Worm (Caenorhabditis elegans) whole organism, early embryonic: ENCODE measurements around the gene mes-4.
"Not testable (repeated sequence)": the region's sequence is repeated elsewhere in the genome, so short reads cannot be mapped to it uniquely, and the experiment has no call there.

Source experiments
- B0310.2 ChIP-seq: sonication (generic microtip); optimal IDR thresholded peaks from 2 replicates; lab custom pipeline; 2016; ENCODE audit warnings: mild to moderate bottlenecking, missing genetic modification characterization, missing compliant biosample characterization
- F13C5.2 ChIP-seq: sonication (generic microtip); optimal IDR thresholded peaks from 2 replicates; lab custom pipeline; 2017; ENCODE audit warnings: mild to moderate bottlenecking, missing genetic modification characterization, inconsistent platforms, missing compliant biosample characterization
- aly-1 ChIP-seq: sonication (generic microtip); optimal IDR thresholded peaks from 2 replicates; lab custom pipeline; 2016; ENCODE audit warnings: missing genetic modification characterization, missing compliant biosample characterization
- ama-1 ChIP-seq: fragments of 150-350 bp; optimal IDR thresholded peaks from 2 replicates; lab custom pipeline; 2014
- ceh-13 ChIP-seq: fragments of 200-800 bp; sonication (Bioruptor generic); optimal IDR thresholded peaks from 2 replicates; lab custom pipeline; 2018; ENCODE audit warnings: mild to moderate bottlenecking, missing genetic modification characterization, missing compliant biosample characterization
- ceh-36 ChIP-seq: sonication (generic microtip); optimal IDR thresholded peaks from 2 replicates; lab custom pipeline; 2016; ENCODE audit warnings: missing genetic modification characterization, inconsistent platforms, missing compliant biosample characterization
- ets-7 ChIP-seq: sonication (generic microtip); optimal IDR thresholded peaks from 2 replicates; lab custom pipeline; 2016; ENCODE audit warnings: missing genotype, missing genetic modification characterization, missing compliant biosample characterization
- flt-1 ChIP-seq: fragments of 200-800 bp; sonication (Bioruptor generic); IDR thresholded peaks from 2 replicates; pipeline ENCODE4 v1.3.6; 2022; ENCODE audit warnings: missing genetic modification characterization, missing compliant biosample characterization
- hmbx-1 ChIP-seq: sonication (generic microtip); optimal IDR thresholded peaks from 2 replicates; lab custom pipeline; 2016; ENCODE audit warnings: mild to moderate bottlenecking, missing genetic modification characterization, missing compliant biosample characterization
- hmg-4 ChIP-seq: fragments of 200-800 bp; sonication (Bioruptor generic); optimal IDR thresholded peaks from 2 replicates; lab custom pipeline; 2018; ENCODE audit warnings: mild to moderate bottlenecking, missing genetic modification characterization, missing compliant biosample characterization
- hnd-1 ChIP-seq: sonication (generic microtip); optimal IDR thresholded peaks from 2 replicates; lab custom pipeline; 2016; ENCODE audit warnings: missing genetic modification characterization, missing compliant biosample characterization
- pes-1 ChIP-seq: fragments of 200-800 bp; sonication (Bioruptor generic); IDR thresholded peaks from 2 replicates; pipeline ENCODE4 v1.3.6; 2022; ENCODE audit warnings: missing genetic modification reagents, missing genetic modification characterization, missing compliant biosample characterization
- scrt-1 ChIP-seq: fragments of 200-800 bp; sonication (Bioruptor generic); IDR thresholded peaks from 2 replicates; pipeline ENCODE4 v1.3.6; 2022; ENCODE audit warnings: missing genetic modification characterization, missing compliant biosample characterization
- sea-1 ChIP-seq: fragments of 200-800 bp; sonication (Bioruptor generic); conservative IDR thresholded peaks from 2 replicates; pipeline ENCODE4 v1.3.6; 2022; ENCODE audit warnings: missing genetic modification characterization, missing compliant biosample characterization
- tbx-11 ChIP-seq: fragments of 200-800 bp; sonication (Bioruptor generic); IDR thresholded peaks from 2 replicates; pipeline ENCODE4 v1.3.6; 2022; ENCODE audit warnings: missing genetic modification characterization, missing compliant biosample characterization
- tbx-37 ChIP-seq: fragments of 200-800 bp; sonication (Bioruptor generic); conservative IDR thresholded peaks from 2 replicates; pipeline ENCODE4 v1.3.6; 2022; ENCODE audit warnings: missing genetic modification reagents, missing genetic modification characterization, missing compliant biosample characterization
- tra-4 ChIP-seq: sonication (generic microtip); optimal IDR thresholded peaks from 2 replicates; lab custom pipeline; 2017; ENCODE audit warnings: missing genetic modification characterization, missing compliant biosample characterization

The mes-4 gene

ce11 chrV:13443535-13443934 lies 6.2 kb upstream of the mes-4 start, which contains the start of gene Y2H9A.6:
Y2H9A.6 (plus strand) TSS chrV:13443835.
- TF ChIP-seq hmbx-1; hmg-4; ceh-36 (tag; lab: Kevin White, UChicago): not testable (repeated sequence)

- no peak for TF ChIP-seq pes-1 (GFP tag; lab: Robert Waterston, UW)
- no peak for TF ChIP-seq scrt-1
Observed at ce11 chrV:13442819-13443218, 5.5 kb upstream of the mes-4 start.

ce11 chrV:13441661-13442060 lies 4.3 kb upstream of the mes-4 start, which contains the start of gene col-162:
col-162 (plus strand) TSS chrV:13441961.
- no peak for TF ChIP-seq sea-1 (GFP tag; lab: Robert Waterston, UW)
- TF ChIP-seq tbx-11 (GFP tag; lab: Robert Waterston, UW) = no peak
- no peak for TF ChIP-seq aly-1
- TF ChIP-seq flt-1 = no peak
- TF ChIP-seq ama-1 (lab: Kevin White, UChicago) = no peak
- no peak for TF ChIP-seq pes-1 (GFP tag; lab: Robert Waterston, UW)
- TF ChIP-seq F13C5.2 (tag; lab: Kevin White, UChicago) = no peak
- TF ChIP-seq hnd-1 (tag; lab: Kevin White, UChicago) = no peak
- no peak for TF ChIP-seq tra-4 (tag; lab: Kevin White, UChicago)
- no peak for TF ChIP-seq ceh-13 (GFP tag; lab: Kevin White, UChicago)
- no peak for TF ChIP-seq scrt-1
- no peak for TF ChIP-seq ceh-36 (tag; lab: Kevin White, UChicago)
- no peak for TF ChIP-seq ets-7 (tag; lab: Kevin White, UChicago)

ce11 chrV:13432364-13432763 lies 5.0 kb downstream of the mes-4 start, which contains the start of gene srd-17:
srd-17 (minus strand) TSS chrV:13432714.
- TF ChIP-seq ets-7 (tag; lab: Kevin White, UChicago) (no peak), F13C5.2 (tag; lab: Kevin White, UChicago) (no peak), ceh-36 (tag; lab: Kevin White, UChicago) (no peak), hnd-1 (tag; lab: Kevin White, UChicago) (no peak), scrt-1 (no peak), ama-1 (lab: Kevin White, UChicago) (no peak), flt-1 (no peak), hmg-4 (no peak), hmbx-1 (no peak), sea-1 (GFP tag; lab: Robert Waterston, UW) (no peak), pes-1 (GFP tag; lab: Robert Waterston, UW) (no peak), tbx-37 (GFP tag; lab: Robert Waterston, UW) (no peak), ceh-13 (GFP tag; lab: Kevin White, UChicago) (no peak), tra-4 (tag; lab: Kevin White, UChicago) (no peak)

- TF ChIP-seq ets-7 (tag; lab: Kevin White, UChicago) (no peak), pes-1 (GFP tag; lab: Robert Waterston, UW) (no peak), aly-1 (no peak), tbx-11 (GFP tag; lab: Robert Waterston, UW) (no peak), sea-1 (GFP tag; lab: Robert Waterston, UW) (no peak), hmbx-1 (no peak), ceh-13 (GFP tag; lab: Kevin White, UChicago) (no peak), tbx-37 (GFP tag; lab: Robert Waterston, UW) (no peak), F13C5.2 (tag; lab: Kevin White, UChicago) (no peak), hmg-4 (no peak), B0310.2 (tag; lab: Kevin White, UChicago) (no peak)
Observed at ce11 chrV:13428660-13429059, 8.7 kb downstream of the mes-4 start, which contains the start of gene srd-19. srd-19 (minus strand) TSS chrV:13428760.

DNA sequence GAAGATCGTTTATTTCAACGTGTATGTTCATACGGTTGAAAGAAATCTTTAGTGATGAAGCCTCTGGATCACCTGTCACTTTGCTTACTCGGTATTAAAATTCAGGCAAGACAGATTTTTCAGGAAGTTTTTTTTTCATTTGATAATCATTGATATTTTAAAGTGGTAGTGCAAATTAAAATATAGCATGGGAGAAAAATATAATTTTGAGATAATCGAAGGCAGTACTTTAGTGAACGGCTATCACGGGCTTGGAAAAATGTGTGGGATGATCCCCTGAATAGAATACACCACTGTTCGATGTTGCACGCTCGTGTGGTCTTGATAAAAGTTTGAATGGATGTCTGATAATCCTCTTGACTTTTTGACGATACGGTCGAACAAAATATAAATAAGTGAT lies 10.0 kb downstream of the mes-4 start:
- TF ChIP-seq tbx-37 (GFP tag; lab: Robert Waterston, UW) (no peak), F13C5.2 (tag; lab: Kevin White, UChicago) (no peak), ama-1 (lab: Kevin White, UChicago) (no peak), hmg-4 (no peak), flt-1 (no peak), hnd-1 (tag; lab: Kevin White, UChicago) (no peak), aly-1 (no peak), ceh-36 (tag; lab: Kevin White, UChicago) (no peak), scrt-1 (no peak), B0310.2 (tag; lab: Kevin White, UChicago) (no peak), tbx-11 (GFP tag; lab: Robert Waterston, UW) (no peak), tra-4 (tag; lab: Kevin White, UChicago) (no peak), ets-7 (tag; lab: Kevin White, UChicago) (no peak), ceh-13 (GFP tag; lab: Kevin White, UChicago) (no peak), sea-1 (GFP tag; lab: Robert Waterston, UW) (no peak), hmbx-1 (no peak)

- TF ChIP-seq F13C5.2 (tag; lab: Kevin White, UChicago) = no peak
- TF ChIP-seq B0310.2 (tag; lab: Kevin White, UChicago) = no peak
- TF ChIP-seq ceh-13 (GFP tag; lab: Kevin White, UChicago) = no peak
- no peak for TF ChIP-seq sea-1 (GFP tag; lab: Robert Waterston, UW)
- TF ChIP-seq aly-1 = no peak
- no peak for TF ChIP-seq ceh-36 (tag; lab: Kevin White, UChicago)
- TF ChIP-seq ets-7 (tag; lab: Kevin White, UChicago) = no peak
- no peak for TF ChIP-seq tbx-11 (GFP tag; lab: Robert Waterston, UW)
- TF ChIP-seq flt-1 = no peak
- no peak for TF ChIP-seq pes-1 (GFP tag; lab: Robert Waterston, UW)
- TF ChIP-seq hmbx-1 = no peak
- no peak for TF ChIP-seq tbx-37 (GFP tag; lab: Robert Waterston, UW)
- TF ChIP-seq hnd-1 (tag; lab: Kevin White, UChicago) = no peak
- TF ChIP-seq ama-1 (lab: Kevin White, UChicago) = no peak
- TF ChIP-seq tra-4 (tag; lab: Kevin White, UChicago) = no peak
Observed at ce11 chrV:13426764-13427163, 10.6 kb downstream of the mes-4 start, which contains the start of gene srd-18. srd-18 (minus strand) TSS chrV:13426864.
